Comparison of ENCODE assay signal across 1 fruit fly cellular context in the genomic region with DNA sequence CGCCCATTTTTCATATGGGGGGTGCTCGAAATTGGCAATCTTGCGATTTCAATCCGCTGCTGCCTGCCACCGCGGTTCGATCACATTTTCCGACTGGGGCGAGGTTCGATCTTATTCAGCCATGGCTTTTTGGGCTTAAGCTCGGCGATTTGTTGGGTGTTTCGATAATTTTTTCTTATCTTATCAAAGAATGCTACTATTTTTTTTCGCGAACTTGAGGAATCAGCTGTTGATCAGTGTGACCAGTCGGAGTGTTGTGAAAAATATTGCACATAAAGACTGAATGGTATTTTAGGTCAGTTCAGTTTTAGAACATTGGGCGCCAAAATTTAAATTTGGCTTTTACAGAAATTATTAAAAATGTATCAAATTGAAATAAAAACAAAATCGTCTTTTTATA.
TF ChIP-seq lines count a peak whose summit lies in the region.

Wdr81 (minus strand) TSS at position 226 of the 400 bp plus-strand sequence.

TF ChIP-seq in whole organism, embryonic, 481 proteins besides CTCF, POLR2A, EP300 and RAD21 (continued from another document):
- no peak for TF ChIP-seq CG2116 (GFP tag; optimal IDR thresholded peaks at IDR 0.05; lab: Kevin White, UChicago)
- no peak for TF ChIP-seq CG17186 (GFP tag; optimal IDR thresholded peaks at IDR 0.05; lab: Kevin White, UChicago)
- TF ChIP-seq CG11247 (GFP tag; IDR thresholded peaks at IDR 0.05; lab: Robert Waterston, UW): no peak
- TF ChIP-seq CG8478 (optimal IDR thresholded peaks at IDR 0.05; lab: Kevin White, UChicago): no peak
- TF ChIP-seq CrebB (tag; optimal IDR thresholded peaks at IDR 0.05; lab: Kevin White, UChicago): no peak
- no peak for TF ChIP-seq CG2678 (tag; optimal IDR thresholded peaks at IDR 0.05; lab: Kevin White, UChicago)
- peak; percentile 68 for TF ChIP-seq pzg (GFP tag; optimal IDR thresholded peaks at IDR 0.05; lab: Kevin White, UChicago)
- no peak for TF ChIP-seq CG4424 (GFP tag; optimal IDR thresholded peaks at IDR 0.05; lab: Kevin White, UChicago)
- TF ChIP-seq dpn (GFP tag; optimal IDR thresholded peaks at IDR 0.05; lab: Kevin White, UChicago): no peak
- no peak for TF ChIP-seq CG8359 (GFP tag; optimal IDR thresholded peaks at IDR 0.05; lab: Kevin White, UChicago; ENCODE audit: borderline replicate concordance)
- no peak for TF ChIP-seq NfI (GFP tag; optimal IDR thresholded peaks at IDR 0.05; lab: Kevin White, UChicago)
- no peak for TF ChIP-seq CG1647 (GFP tag; optimal IDR thresholded peaks at IDR 0.05; lab: Kevin White, UChicago)
- TF ChIP-seq CG11504 (tag; optimal IDR thresholded peaks at IDR 0.05; lab: Kevin White, UChicago): no peak
- TF ChIP-seq Dll (GFP tag; IDR thresholded peaks at IDR 0.05; lab: Robert Waterston, UW; ENCODE audit: partially characterized antibody): peak; percentile 47; the same call in 2 of the 4 replicates
- no peak for TF ChIP-seq CG2199 (GFP tag; IDR thresholded peaks at IDR 0.05; lab: Robert Waterston, UW)
- no peak for TF ChIP-seq sens (GFP tag; lab: Kevin White, UChicago)
- peak; percentile 80 for TF ChIP-seq gfzf (GFP tag; optimal IDR thresholded peaks at IDR 0.05; lab: Kevin White, UChicago)
- no peak for TF ChIP-seq pb (GFP tag; optimal IDR thresholded peaks at IDR 0.05; lab: Kevin White, UChicago)
- TF ChIP-seq HLH4C (GFP tag; IDR thresholded peaks at IDR 0.05; lab: Robert Waterston, UW; ENCODE audit: partially characterized antibody): no peak
- peak; percentile 61 for TF ChIP-seq MESR4 (GFP tag; optimal IDR thresholded peaks at IDR 0.05; lab: Kevin White, UChicago)
- TF ChIP-seq Max (GFP tag; optimal IDR thresholded peaks at IDR 0.05; lab: Kevin White, UChicago): no peak
- peak; percentile 45 for TF ChIP-seq CG4617 (GFP tag; optimal IDR thresholded peaks at IDR 0.05; lab: Kevin White, UChicago; ENCODE audit: borderline replicate concordance)
- TF ChIP-seq Dp (GFP tag; optimal IDR thresholded peaks at IDR 0.05; lab: Kevin White, UChicago): peak; percentile 96
- TF ChIP-seq rib (GFP tag; IDR thresholded peaks at IDR 0.05; lab: Robert Waterston, UW): peak; percentile 68
TF ChIP-seq in whole organism, embryonic: peak in this region for 18.
